Fruit fly (Drosophila melanogaster) whole organism, prepupa: ENCODE results near the gene fne.

Source experiments
- CG10631 ChIP-seq: fragments of 200-800 bp; sonication (Bioruptor generic); optimal IDR thresholded peaks from 2 replicates; lab custom pipeline; 2016; ENCODE audit warnings: missing biosample characterization, missing genetic modification characterization
- CG11762 ChIP-seq: fragments of 200-800 bp; sonication (Bioruptor generic); optimal IDR thresholded peaks from 3 replicates; lab custom pipeline; 2016; ENCODE audit warnings: missing biosample characterization, missing genetic modification characterization; ENCODE audit not compliant: insufficient read depth
- CG11902 ChIP-seq: fragments of 200-800 bp; sonication (Bioruptor generic); optimal IDR thresholded peaks from 3 replicates; lab custom pipeline; 2016; ENCODE audit warnings: missing biosample characterization, missing genetic modification characterization
- CG3919 ChIP-seq: fragments of 200-800 bp; sonication (Bioruptor generic); optimal IDR thresholded peaks from 3 replicates; lab custom pipeline; 2016; ENCODE audit warnings: missing biosample characterization, missing genetic modification characterization
- CG6163 ChIP-seq: fragments of 200-800 bp; sonication (Bioruptor generic); IDR thresholded peaks from 3 replicates; pipeline ENCODE4 v1.3.6; 2022; ENCODE audit warnings: missing biosample characterization, missing genetic modification characterization
- Ets96B ChIP-seq: fragments of 200-800 bp; optimal IDR thresholded peaks from 2 replicates; lab custom pipeline; 2019; ENCODE audit warnings: missing biosample characterization, mild to moderate bottlenecking, missing genetic modification characterization, moderate library complexity
- Sox102F ChIP-seq: fragments of 200-800 bp; sonication (Bioruptor generic); optimal IDR thresholded peaks from 2 replicates; lab custom pipeline; 2016; ENCODE audit warnings: missing biosample characterization, mild to moderate bottlenecking, missing genetic modification characterization
- Sox15 ChIP-seq: fragments of 200-800 bp; sonication (Bioruptor generic); optimal IDR thresholded peaks from 3 replicates; lab custom pipeline; 2016; ENCODE audit warnings: missing biosample characterization, missing genetic modification characterization

DNA sequence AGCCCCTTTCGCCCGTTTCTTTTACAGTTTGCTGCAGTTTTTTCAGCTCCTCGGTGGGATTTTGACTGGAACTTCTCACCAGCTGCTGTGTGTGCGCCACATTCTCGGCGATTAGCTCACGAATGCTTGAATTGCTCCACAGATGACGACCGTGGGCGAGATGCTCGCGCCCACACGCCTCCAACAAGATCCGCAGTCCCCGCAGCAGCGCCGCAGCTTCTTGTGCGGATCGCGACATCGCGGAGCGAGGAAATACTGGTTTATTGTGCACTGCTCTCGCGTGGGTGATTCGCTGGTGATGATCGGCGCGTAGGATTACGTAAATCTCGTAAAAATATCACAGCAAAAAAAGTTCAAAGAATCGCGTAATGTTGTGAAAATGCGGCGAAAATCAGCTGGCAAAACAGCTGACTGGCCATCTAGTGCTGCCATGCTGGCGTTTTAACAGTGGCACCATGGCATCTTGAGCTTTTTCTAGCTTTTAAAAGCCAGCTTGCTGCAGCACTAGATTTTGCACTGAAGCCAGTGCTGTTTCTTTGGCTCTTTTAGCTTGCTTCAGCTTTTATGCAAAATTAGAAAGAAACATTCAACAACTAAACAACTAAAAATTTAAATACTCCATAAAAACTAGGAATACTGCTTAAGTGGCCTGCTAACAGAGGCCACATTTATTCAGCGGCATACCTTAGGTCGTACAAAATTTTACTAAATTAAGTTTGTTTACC lies 16.4 kb upstream of the fne start, which contains the start of gene Coq8:
- TF ChIP-seq CG6163 (GFP tag; lab: Robert Waterston, UW) (no peak), CG10631 (GFP tag; lab: Kevin White, UChicago) (no peak), Sox102F (GFP tag; lab: Kevin White, UChicago) (no peak), Sox15 (GFP tag; lab: Kevin White, UChicago) (no peak), Ets96B (tag; lab: Kevin White, UChicago) (no peak), CG11902 (no peak), CG11762 (GFP tag; lab: Kevin White, UChicago) (no peak), CG3919 (no peak)
